Fruit fly (Drosophila melanogaster): ENCODE data around the gene unc-45.

Gene unc-45

DNA sequence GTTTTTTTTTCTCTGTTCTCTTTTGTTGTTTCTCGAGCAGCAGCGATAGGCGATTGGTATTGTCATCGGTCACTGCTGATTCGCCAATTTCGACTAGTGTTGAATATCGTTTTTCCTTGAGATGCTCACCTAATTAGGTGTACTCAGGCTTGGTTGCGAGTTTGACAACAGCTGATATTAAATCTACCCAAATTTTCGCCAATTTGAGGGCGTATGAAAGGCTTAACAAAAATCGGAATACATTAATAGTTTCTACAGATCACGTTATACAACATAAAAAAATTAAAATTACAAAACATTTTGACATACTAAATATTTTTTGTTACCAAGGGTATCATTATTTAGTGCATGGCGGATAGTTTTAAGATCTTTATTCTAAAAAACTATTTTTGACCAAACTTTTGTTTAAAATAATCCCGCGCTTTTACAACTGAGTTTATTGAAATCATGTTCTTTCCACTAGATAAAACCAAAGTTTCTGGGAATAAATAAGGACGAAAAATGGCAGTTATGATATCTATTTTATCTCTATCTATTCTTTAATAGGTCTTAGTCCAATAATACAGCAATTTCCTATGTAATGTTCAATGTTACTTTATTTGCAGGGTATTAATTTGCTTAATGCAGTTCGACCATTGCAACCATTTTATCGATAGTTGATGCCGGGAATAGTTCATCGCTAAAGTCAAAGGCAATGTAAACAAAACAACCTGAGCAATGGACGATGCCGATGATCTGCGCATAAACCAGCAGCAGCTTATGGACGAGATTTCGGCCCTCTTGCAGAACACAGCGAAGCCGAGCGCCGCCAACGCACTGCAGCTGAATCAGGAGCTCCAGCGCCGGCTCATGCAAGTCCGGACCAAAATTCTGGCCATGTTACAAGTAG is 19.7 kb upstream of the unc-45 start, which contains the start of the genes CG10435 and Pbp95:
Gene CG10435, minus strand, starts transcription at position 81 of the 889 bp plus-strand sequence.
Gene Pbp95, plus strand, starts transcription at position 671 of the 889 bp plus-strand sequence.
- TF ChIP-seq CG11294 (GFP tag; IDR thresholded peaks at IDR 0.05), result 0 out of 2 replicates have a peak, but pooled peaks have one; percentile 24
- peak; percentile 29 for TF ChIP-seq CG11902 (GFP tag; optimal IDR thresholded peaks at IDR 0.05)
- no peak for TF ChIP-seq CG8319 (GFP tag; optimal IDR thresholded peaks at IDR 0.05)
- TF ChIP-seq ss (GFP tag; optimal IDR thresholded peaks at IDR 0.05), result no peak
- no peak for TF ChIP-seq CG6792 (GFP tag; optimal IDR thresholded peaks at IDR 0.05)
- TF ChIP-seq CG16779 (tag; optimal IDR thresholded peaks at IDR 0.05), result no peak
- no peak for TF ChIP-seq Eip93F (GFP tag; optimal IDR thresholded peaks at IDR 0.05)
- no peak for TF ChIP-seq Eip78C (GFP tag)
- no peak for TF ChIP-seq fd59A (GFP tag; optimal IDR thresholded peaks at IDR 0.05)
- TF ChIP-seq CG1621 (tag; optimal IDR thresholded peaks at IDR 0.05), result no peak
- TF ChIP-seq CG8119 (GFP tag; IDR thresholded peaks at IDR 0.05), result 0 out of 3 replicates have a peak, but pooled peaks have one; percentile 14
- no peak for TF ChIP-seq CG4318 (GFP tag; optimal IDR thresholded peaks at IDR 0.05)
- TF ChIP-seq Smox (GFP tag; optimal IDR thresholded peaks at IDR 0.05), result no peak
- TF ChIP-seq CG6276 (GFP tag; optimal IDR thresholded peaks at IDR 0.05), result no peak
- TF ChIP-seq achi (GFP tag; optimal IDR thresholded peaks at IDR 0.05), result no peak
- no peak for TF ChIP-seq CG15336 (GFP tag; IDR thresholded peaks at IDR 0.05)
- no peak for TF ChIP-seq Sox15 (GFP tag; optimal IDR thresholded peaks at IDR 0.05)
- TF ChIP-seq Hr39 (GFP tag; optimal IDR thresholded peaks at IDR 0.05), result peak; percentile 54
- TF ChIP-seq Lpt (GFP tag; optimal IDR thresholded peaks at IDR 0.05), result peak; percentile 45
- peak; percentile 44 for TF ChIP-seq Hr4 (GFP tag; optimal IDR thresholded peaks at IDR 0.05)
- no peak for TF ChIP-seq CG32006 (GFP tag; optimal IDR thresholded peaks at IDR 0.05)
- TF ChIP-seq svp (GFP tag), result peak; percentile 97
- no peak for TF ChIP-seq Ets96B (tag; optimal IDR thresholded peaks at IDR 0.05)
- TF ChIP-seq Met (GFP tag; optimal IDR thresholded peaks at IDR 0.05), result no peak
- no peak for TF ChIP-seq CG6854 (GFP tag; optimal IDR thresholded peaks at IDR 0.05)
- TF ChIP-seq cyc (GFP tag; optimal IDR thresholded peaks at IDR 0.05), result peak; percentile 52
- peak; percentile 55 for TF ChIP-seq esn (GFP tag; optimal IDR thresholded peaks at IDR 0.05)
- no peak for TF ChIP-seq Sox102F (GFP tag; optimal IDR thresholded peaks at IDR 0.05)
- peak; percentile 37 for TF ChIP-seq CG7368 (GFP tag; optimal IDR thresholded peaks at IDR 0.05)
- TF ChIP-seq eg (GFP tag; IDR thresholded peaks at IDR 0.05), result no peak; the same call in 1 of the 3 replicates
- TF ChIP-seq CG9139 (GFP tag; optimal IDR thresholded peaks at IDR 0.05), result no peak
- no peak for TF ChIP-seq pdm3 (GFP tag; optimal IDR thresholded peaks at IDR 0.05)
- no peak for TF ChIP-seq CG10669 (GFP tag; optimal IDR thresholded peaks at IDR 0.05)
- TF ChIP-seq CG34406 (GFP tag; optimal IDR thresholded peaks at IDR 0.05), result no peak
- no peak for TF ChIP-seq CG6808 (GFP tag; optimal IDR thresholded peaks at IDR 0.05)
- no peak for TF ChIP-seq net (GFP tag; optimal IDR thresholded peaks at IDR 0.05)
- no peak for TF ChIP-seq dsx (GFP tag; optimal IDR thresholded peaks at IDR 0.05; ENCODE audit: poor library complexity, severe bottlenecking)
- no peak for TF ChIP-seq CG3919 (GFP tag; optimal IDR thresholded peaks at IDR 0.05)
- TF ChIP-seq CG8632 (GFP tag; optimal IDR thresholded peaks at IDR 0.05), result no peak
- TF ChIP-seq Gug (GFP tag; IDR thresholded peaks at IDR 0.05), result no peak
- no peak for TF ChIP-seq OdsH (GFP tag; optimal IDR thresholded peaks at IDR 0.05)
- TF ChIP-seq acj6 (GFP tag; optimal IDR thresholded peaks at IDR 0.05), result no peak
- no peak for TF ChIP-seq salr (GFP tag; optimal IDR thresholded peaks at IDR 0.05)
- no peak for TF ChIP-seq vri (GFP tag; optimal IDR thresholded peaks at IDR 0.05)
- no peak for TF ChIP-seq Hr38 (GFP tag; optimal IDR thresholded peaks at IDR 0.05)
- TF ChIP-seq CG6163 (GFP tag; IDR thresholded peaks at IDR 0.05), result peak; percentile 62
- TF ChIP-seq Ets21C (GFP tag; optimal IDR thresholded peaks at IDR 0.05), result peak; percentile 24
- peak; percentile 55 for TF ChIP-seq Sox14 (GFP tag; optimal IDR thresholded peaks at IDR 0.05)
- TF ChIP-seq topi (GFP tag; optimal IDR thresholded peaks at IDR 0.05), result no peak
- no peak for TF ChIP-seq fkh (GFP tag; optimal IDR thresholded peaks at IDR 0.05)
- TF ChIP-seq lz (GFP tag; optimal IDR thresholded peaks at IDR 0.05), result peak; percentile 58

Data from whole organism, prepupa.